Worm (Caenorhabditis elegans) whole organism, young adult: ENCODE data around the gene ccdc-47.

Experiments
- F33H1.4 ChIP-seq: fragments of 200-800 bp; sonication (Bioruptor generic); IDR thresholded peaks from 2 replicates; pipeline ENCODE4 v1.3.6; 2022; ENCODE audit warnings: missing genetic modification reagents, missing genetic modification characterization, missing compliant biosample characterization
- F57A8.1 ChIP-seq: fragments of 200-800 bp; sonication (Bioruptor generic); optimal IDR thresholded peaks from 2 replicates; lab custom pipeline; 2018; ENCODE audit warnings: mild to moderate bottlenecking, missing genetic modification characterization, moderate library complexity, missing compliant biosample characterization
- T26A5.8 ChIP-seq: sonication (generic microtip); optimal IDR thresholded peaks from 2 replicates; lab custom pipeline; 2016; ENCODE audit warnings: missing genetic modification characterization, missing compliant biosample characterization
- Y53G8AR.9 ChIP-seq: fragments of 200-800 bp; sonication (Bioruptor generic); conservative IDR thresholded peaks from 2 replicates; pipeline ENCODE4 v1.3.6; 2022; ENCODE audit warnings: missing genetic modification reagents, missing genetic modification characterization, missing compliant biosample characterization
- Y79H2A.3 ChIP-seq: fragments of 200-800 bp; sonication (Bioruptor generic); conservative IDR thresholded peaks from 2 replicates; pipeline ENCODE4 v1.3.6; 2022; ENCODE audit warnings: missing genetic modification reagents, missing genetic modification characterization, missing compliant biosample characterization
- ZK185.1 ChIP-seq: sonication (generic microtip); optimal IDR thresholded peaks from 2 replicates; lab custom pipeline; 2016; ENCODE audit warnings: mild to moderate bottlenecking, missing genetic modification characterization, missing compliant biosample characterization; ENCODE audit not compliant: poor library complexity, severe bottlenecking
- akir-1 ChIP-seq: fragments of 200-800 bp; sonication (Bioruptor generic); optimal IDR thresholded peaks from 2 replicates; lab custom pipeline; 2018; ENCODE audit warnings: mild to moderate bottlenecking, missing genetic modification characterization, moderate library complexity, missing compliant biosample characterization
- bed-2 ChIP-seq: fragments of 200-800 bp; sonication (Bioruptor generic); IDR thresholded peaks from 2 replicates; pipeline ENCODE4 v1.3.6; 2022; ENCODE audit warnings: missing genetic modification reagents, missing genetic modification characterization, missing compliant biosample characterization
- cebp-1 ChIP-seq, 2 experiments: fragments of 200-800 bp in 1 of 2; sonication (Bioruptor generic) in 1 of 2; sonication (generic microtip) in 1 of 2; IDR thresholded peaks in 1 of 2; optimal IDR thresholded peaks in 1 of 2; 2 replicates each; pipeline versions ENCODE4 v1.3.6 to Lab custom; 2017 to 2022; ENCODE audit warnings: missing compliant biosample characterization in 2 of 2, missing genetic modification characterization in 2 of 2, mild to moderate bottlenecking in 1 of 2, missing genetic modification reagents in 1 of 2, moderate library complexity in 1 of 2
- cebp-2 ChIP-seq: fragments of 200-800 bp; sonication (Bioruptor generic); IDR thresholded peaks from 2 replicates; pipeline ENCODE4 v1.3.6; 2022; ENCODE audit warnings: missing genetic modification characterization, missing compliant biosample characterization
- ceh-58 ChIP-seq: fragments of 200-800 bp; sonication (Bioruptor generic); IDR thresholded peaks from 2 replicates; pipeline ENCODE4 v1.3.6; 2022; ENCODE audit warnings: missing genetic modification characterization, missing compliant biosample characterization
- chd-7 ChIP-seq: sonication (generic microtip); optimal IDR thresholded peaks from 2 replicates; lab custom pipeline; 2016; ENCODE audit warnings: mild to moderate bottlenecking, missing genetic modification characterization, moderate library complexity, missing compliant biosample characterization
- dpff-1 ChIP-seq: sonication (generic microtip); optimal IDR thresholded peaks from 2 replicates; lab custom pipeline; 2017; ENCODE audit warnings: mild to moderate bottlenecking, missing genetic modification characterization, missing compliant biosample characterization
- egl-44 ChIP-seq: fragments of 200-800 bp; sonication (Bioruptor generic); IDR thresholded peaks from 2 replicates; pipeline ENCODE4 v1.3.6; 2022; ENCODE audit warnings: missing genetic modification reagents, missing genetic modification characterization, missing compliant biosample characterization
- hmg-1.2 ChIP-seq: fragments of 200-800 bp; sonication (Bioruptor generic); IDR thresholded peaks from 2 replicates; pipeline ENCODE4 v1.3.6; 2022; ENCODE audit warnings: missing genetic modification reagents, missing genetic modification characterization, missing compliant biosample characterization
- let-607 ChIP-seq, 2 experiments: fragments of 200-800 bp in 1 of 2; sonication (Bioruptor generic) in 1 of 2; sonication (generic microtip) in 1 of 2; optimal IDR thresholded peaks; 2 replicates each; lab custom pipeline; 2016 to 2018; ENCODE audit warnings: mild to moderate bottlenecking in 2 of 2, missing compliant biosample characterization in 2 of 2, missing genetic modification characterization in 2 of 2, moderate library complexity in 2 of 2, missing genotype in 1 of 2
- lin-35 ChIP-seq, 3 experiments: fragments of 150-350 bp in 2 of 3; sonication (generic microtip) in 1 of 3; optimal IDR thresholded peaks; 2 replicates each; lab custom pipeline; 2014 to 2018; ENCODE audit warnings: missing biosample characterization in 3 of 3, missing genetic modification characterization in 3 of 3, missing genetic modification reagents in 3 of 3
- lin-40 ChIP-seq: sonication (generic microtip); optimal IDR thresholded peaks from 2 replicates; lab custom pipeline; 2016; ENCODE audit warnings: missing genetic modification characterization, mild to moderate bottlenecking, missing compliant biosample characterization, missing genotype, missing genetic modification reagents
- lir-1 ChIP-seq: fragments of 200-800 bp; sonication (Bioruptor generic); conservative IDR thresholded peaks from 2 replicates; pipeline ENCODE4 v1.3.6; 2022; ENCODE audit warnings: missing genetic modification reagents, missing genetic modification characterization, missing compliant biosample characterization
- madf-8 ChIP-seq: fragments of 200-800 bp; sonication (Bioruptor generic); conservative IDR thresholded peaks from 2 replicates; pipeline ENCODE4 v1.3.6; 2022; ENCODE audit warnings: missing genetic modification reagents, missing genetic modification characterization, missing compliant biosample characterization
- nfyb-1 ChIP-seq: fragments of 200-800 bp; sonication (Bioruptor generic); IDR thresholded peaks from 2 replicates; pipeline ENCODE4 v1.3.6; 2022; ENCODE audit warnings: missing genetic modification reagents, missing genetic modification characterization, missing compliant biosample characterization
- nhr-80 ChIP-seq: sonication (generic microtip); optimal IDR thresholded peaks from 2 replicates; lab custom pipeline; 2016; ENCODE audit warnings: missing genetic modification characterization, missing compliant biosample characterization
- pha-4 ChIP-seq: fragments of 150-350 bp; sonication (generic microtip); optimal IDR thresholded peaks from 2 replicates; lab custom pipeline; 2014; ENCODE audit warnings: missing biosample characterization, missing genetic modification reagents, missing genetic modification characterization
- snpc-4 ChIP-seq, 5 experiments: fragments of 150-350 bp in 1 of 5; sonication (generic microtip) in 4 of 5; optimal IDR thresholded peaks; 2 replicates each; lab custom pipeline; 2014 to 2018; ENCODE audit warnings: missing genetic modification characterization in 5 of 5, missing biosample characterization in 3 of 5, antibody characterized with exemption in 2 of 5, mild to moderate bottlenecking in 2 of 5, missing compliant biosample characterization in 2 of 5, missing genotype in 2 of 5, moderate library complexity in 2 of 5, missing genetic modification reagents in 1 of 5

ccdc-47 gene

ce11 chrIII:3874895-3875294 is 41.9 kb upstream of the ccdc-47 start:
- 0 out of 2 replicates have a peak, but pooled peaks have one; percentile 26 for TF ChIP-seq Y53G8AR.9 (GFP tag; lab: Robert Waterston, UW)
- 0 out of 2 replicates have a peak, but pooled peaks have one; percentile 14 for TF ChIP-seq egl-44
- no peak for TF ChIP-seq F57A8.1
- peak; percentile 47 to 82 for TF ChIP-seq let-607 (tag; optimal IDR thresholded peaks at IDR 0.05; lab: Kevin White, UChicago)
- peak; percentile 40 for TF ChIP-seq nhr-80 (tag; lab: Kevin White, UChicago)

DNA sequence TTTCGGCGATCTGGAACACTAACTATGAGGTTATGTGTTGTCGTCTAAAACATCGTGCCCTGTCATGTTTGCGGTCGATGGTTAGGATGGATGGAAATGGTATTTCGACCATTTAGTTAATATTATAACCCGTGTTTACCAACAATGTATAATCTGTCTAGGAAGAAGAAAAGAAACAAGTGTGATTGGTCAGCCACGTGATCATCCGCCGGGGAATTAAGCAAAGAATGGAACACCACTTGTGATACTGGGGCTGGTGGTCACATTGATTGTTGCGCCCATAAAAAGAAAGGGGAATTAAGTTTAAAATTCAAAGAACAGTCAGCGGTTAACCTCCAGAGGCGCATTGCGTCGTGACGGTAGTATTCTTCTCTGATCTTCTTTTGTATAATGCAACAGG is 41.2 kb upstream of the ccdc-47 start:
- TF ChIP-seq bed-2 (GFP tag; lab: Robert Waterston, UW) (no peak), Y79H2A.3 (GFP tag; lab: Robert Waterston, UW) (no peak), lin-40 (tag; lab: Kevin White, UChicago) (peak; percentile 22), F33H1.4 (no peak), nhr-80 (tag; lab: Kevin White, UChicago) (peak; percentile 9), lin-35 (GFP tag; optimal IDR thresholded peaks at IDR 0.05; lab: Kevin White, UChicago) (no peak), cebp-1 (GFP tag; IDR thresholded peaks at IDR 0.05; lab: Robert Waterston, UW) (peak; percentile 18; the same call in 1 of the 2 replicates), cebp-1 (tag; optimal IDR thresholded peaks at IDR 0.05; lab: Kevin White, UChicago) (peak; percentile 60), egl-44 (0 out of 2 replicates have a peak, but pooled peaks have one; percentile 53), chd-7 (tag; lab: Kevin White, UChicago) (peak; percentile 36), ZK185.1 (peak; percentile 6), nfyb-1 (GFP tag; lab: Robert Waterston, UW) (peak; percentile 48; the same call in 1 of the 2 replicates), let-607 (tag; optimal IDR thresholded peaks at IDR 0.05; lab: Kevin White, UChicago) (no peak), lir-1 (no peak), akir-1 (GFP tag; lab: Kevin White, UChicago) (no peak), dpff-1 (tag; lab: Kevin White, UChicago) (no peak), T26A5.8 (tag; lab: Kevin White, UChicago) (no peak), pha-4 (tag; lab: Kevin White, UChicago) (peak; percentile 32)

- TF ChIP-seq cebp-2 (GFP tag; lab: Robert Waterston, UW), result 0 out of 2 replicates have a peak, but pooled peaks have one; percentile 34
- no peak for TF ChIP-seq F33H1.4
- peak; percentile 9 for TF ChIP-seq nhr-80 (tag; lab: Kevin White, UChicago)
These were observed 40.4 kb upstream of the ccdc-47 start for ce11 chrIII:3876197-3876897.

DNA sequence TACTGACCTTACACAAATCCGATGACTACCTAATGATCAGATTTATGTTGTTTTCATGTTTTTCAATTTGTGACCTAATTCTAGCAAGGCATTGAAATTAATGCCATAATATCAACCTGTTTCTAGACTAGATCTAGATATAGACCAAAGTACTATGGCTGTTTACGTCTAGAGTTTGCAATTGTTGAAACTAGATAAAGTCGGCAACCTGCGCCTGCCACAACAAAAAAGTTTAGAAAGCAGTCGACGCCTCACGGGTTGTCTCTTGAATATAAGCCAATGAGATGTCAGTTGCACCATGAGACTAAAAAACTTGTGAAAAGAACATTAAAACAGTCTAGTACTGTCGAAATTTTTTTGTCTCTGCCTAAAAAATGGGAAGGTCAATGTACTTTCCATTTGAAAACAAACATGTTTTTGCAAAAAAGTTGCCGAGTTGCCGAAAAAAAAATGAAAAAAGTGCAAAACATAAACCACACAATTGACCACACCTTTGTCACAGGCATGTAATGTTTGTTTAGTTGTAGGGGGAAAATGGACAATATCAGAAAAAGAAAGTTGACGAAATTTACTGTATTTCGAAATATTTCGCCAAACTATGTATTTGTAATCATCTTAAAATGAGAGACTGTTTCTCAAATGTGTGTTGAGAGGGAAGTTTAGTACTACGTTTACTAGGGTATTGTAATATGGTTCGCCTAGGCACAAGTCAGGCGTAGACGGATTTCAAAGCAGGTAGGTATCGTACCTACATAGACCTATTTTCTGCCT is 37.6 kb upstream of the ccdc-47 start:
- no peak for TF ChIP-seq madf-8 (GFP tag; lab: Robert Waterston, UW)
- TF ChIP-seq snpc-4 (GFP tag; optimal IDR thresholded peaks at IDR 0.05; lab: Kevin White, UChicago), result no peak
- TF ChIP-seq snpc-4 (tag; optimal IDR thresholded peaks at IDR 0.05; lab: Kevin White, UChicago), result peak in 2 of 4 experiments; percentile 20 to 40
- no peak for TF ChIP-seq cebp-1 (GFP tag; IDR thresholded peaks at IDR 0.05; lab: Robert Waterston, UW)
- TF ChIP-seq cebp-1 (tag; optimal IDR thresholded peaks at IDR 0.05; lab: Kevin White, UChicago), result peak; percentile 75

ce11 chrIII:3883146-3883545 is 33.6 kb upstream of the ccdc-47 start:
- no peak for TF ChIP-seq ceh-58 (GFP tag; lab: Robert Waterston, UW)
- TF ChIP-seq hmg-1.2 (GFP tag; lab: Robert Waterston, UW), result 0 out of 2 replicates have a peak, but pooled peaks have one; percentile 12
